Fruit fly (Drosophila melanogaster) whole organism, embryonic: ENCODE results near the gene spirit.

Experiments
- Aef1 ChIP-seq: fragments of 200-800 bp; sonication (Bioruptor generic); IDR thresholded peaks from 3 replicates; pipeline ENCODE4 v1.3.6; 2022; ENCODE audit warnings: missing biosample characterization, missing genetic modification characterization
- Bgb ChIP-seq: fragments of 200-800 bp; sonication (Bioruptor generic); IDR thresholded peaks from 2 replicates; pipeline ENCODE4 v1.3.6; 2022; ENCODE audit warnings: missing biosample characterization, missing genetic modification characterization; ENCODE audit not compliant: partially characterized antibody
- CG10274 ChIP-seq: fragments of 200-800 bp; sonication (Bioruptor generic); optimal IDR thresholded peaks from 3 replicates; lab custom pipeline; 2017; ENCODE audit warnings: missing biosample characterization, mild to moderate bottlenecking, missing genetic modification characterization
- CG12942 ChIP-seq: fragments of 200-800 bp; sonication (Bioruptor generic); optimal IDR thresholded peaks from 3 replicates; lab custom pipeline; 2016; ENCODE audit warnings: missing biosample characterization, missing genetic modification characterization
- CG14014 ChIP-seq: fragments of 200-800 bp; sonication (Bioruptor generic); IDR thresholded peaks from 2 replicates; pipeline ENCODE4 v1.3.6; 2022; ENCODE audit warnings: missing biosample characterization, missing genetic modification characterization
- CG17359 ChIP-seq: fragments of 200-800 bp; sonication (Bioruptor generic); optimal IDR thresholded peaks from 3 replicates; lab custom pipeline; 2018; ENCODE audit warnings: missing biosample characterization, mild to moderate bottlenecking, missing genetic modification characterization, moderate library complexity
- CG17802 ChIP-seq: fragments of 200-800 bp; sonication (Bioruptor generic); optimal IDR thresholded peaks from 2 replicates; lab custom pipeline; 2018; ENCODE audit warnings: missing biosample characterization, mild to moderate bottlenecking, missing genetic modification characterization, moderate library complexity
- CG18619 ChIP-seq: fragments of 200-800 bp; sonication (Bioruptor generic); optimal IDR thresholded peaks from 3 replicates; lab custom pipeline; 2017; ENCODE audit warnings: missing biosample characterization, mild to moderate bottlenecking, missing genetic modification characterization
- CG2678 ChIP-seq: fragments of 200-800 bp; sonication (Bioruptor generic); optimal IDR thresholded peaks from 3 replicates; lab custom pipeline; 2019; ENCODE audit warnings: missing biosample characterization, mild to moderate bottlenecking, missing genetic modification characterization, moderate library complexity
- CG2875 ChIP-seq: fragments of 200-800 bp; sonication (Bioruptor generic); optimal IDR thresholded peaks from 2 replicates; lab custom pipeline; 2017; ENCODE audit warnings: missing biosample characterization, mild to moderate bottlenecking, missing genetic modification characterization, missing genetic modification reagents
- CG31365 ChIP-seq: fragments of 200-800 bp; sonication (Bioruptor generic); optimal IDR thresholded peaks from 2 replicates; lab custom pipeline; 2018; ENCODE audit warnings: missing biosample characterization, mild to moderate bottlenecking, missing genetic modification characterization
- CG3163 ChIP-seq: fragments of 200-800 bp; sonication (Bioruptor generic); optimal IDR thresholded peaks from 3 replicates; lab custom pipeline; 2016; ENCODE audit warnings: missing biosample characterization, missing genetic modification characterization
- CG3281 ChIP-seq: fragments of 200-800 bp; sonication (Bioruptor generic); optimal IDR thresholded peaks from 3 replicates; lab custom pipeline; 2017; ENCODE audit warnings: missing biosample characterization, mild to moderate bottlenecking, missing genetic modification characterization
- CG4282 ChIP-seq: fragments of 200-800 bp; sonication (Bioruptor generic); optimal IDR thresholded peaks from 2 replicates; lab custom pipeline; 2016; ENCODE audit warnings: missing biosample characterization, missing genetic modification characterization
- CG4730 ChIP-seq: fragments of 200-800 bp; sonication (Bioruptor generic); IDR thresholded peaks from 2 replicates; pipeline ENCODE4 v1.3.6; 2022; ENCODE audit warnings: missing biosample characterization, missing genetic modification characterization
- CG4820 ChIP-seq: fragments of 200-800 bp; sonication (Bioruptor generic); optimal IDR thresholded peaks from 3 replicates; lab custom pipeline; 2016; ENCODE audit warnings: missing biosample characterization, missing genetic modification characterization
- CG6689 ChIP-seq: fragments of 200-800 bp; sonication (Bioruptor generic); IDR thresholded peaks from 2 replicates; pipeline ENCODE4 v1.3.6; 2022; ENCODE audit warnings: missing biosample characterization, missing genetic modification characterization
- CG7271 ChIP-seq: fragments of 200-800 bp; sonication (Bioruptor generic); optimal IDR thresholded peaks from 2 replicates; lab custom pipeline; 2018; ENCODE audit warnings: missing biosample characterization, mild to moderate bottlenecking, missing genetic modification characterization, moderate library complexity
- CG7357 ChIP-seq: fragments of 200-800 bp; sonication (Bioruptor generic); IDR thresholded peaks from 3 replicates; pipeline ENCODE4 v1.3.6; 2022; ENCODE audit warnings: missing biosample characterization, missing genetic modification characterization
- CG7745 ChIP-seq: fragments of 200-800 bp; sonication (Bioruptor generic); optimal IDR thresholded peaks from 2 replicates; lab custom pipeline; 2018; ENCODE audit warnings: missing biosample characterization, mild to moderate bottlenecking, missing genetic modification characterization, moderate library complexity
- CG8359 ChIP-seq: fragments of 200-800 bp; sonication (Bioruptor generic); optimal IDR thresholded peaks from 2 replicates; lab custom pipeline; 2017; ENCODE audit warnings: missing biosample characterization, mild to moderate bottlenecking, missing genetic modification characterization, borderline replicate concordance
- CG8924 ChIP-seq: fragments of 200-800 bp; optimal IDR thresholded peaks from 3 replicates; lab custom pipeline; 2019; ENCODE audit warnings: missing biosample characterization, mild to moderate bottlenecking, missing genetic modification characterization, moderate library complexity
- Dip2 ChIP-seq: fragments of 200-800 bp; sonication (Bioruptor generic); IDR thresholded peaks from 2 replicates; pipeline ENCODE4 v1.3.6; 2022; ENCODE audit warnings: missing biosample characterization, missing genetic modification characterization
- ERR ChIP-seq: fragments of 200-800 bp; sonication (Bioruptor generic); optimal IDR thresholded peaks from 2 replicates; lab custom pipeline; 2016; ENCODE audit warnings: missing biosample characterization, missing genetic modification characterization
- Gsc ChIP-seq: fragments of 200-800 bp; sonication (Bioruptor generic); IDR thresholded peaks from 2 replicates; pipeline ENCODE4 v1.3.6; 2022; ENCODE audit warnings: missing biosample characterization, missing genetic modification characterization
- H2.0 ChIP-seq: fragments of 200-800 bp; sonication (Bioruptor generic); IDR thresholded peaks from 2 replicates; pipeline ENCODE4 v1.3.6; 2022; ENCODE audit warnings: missing biosample characterization, missing genetic modification characterization
- Myb ChIP-seq: fragments of 200-800 bp; sonication (Bioruptor generic); optimal IDR thresholded peaks from 2 replicates; lab custom pipeline; 2016; ENCODE audit warnings: missing biosample characterization, missing genetic modification characterization
- NC2α ChIP-seq: fragments of 200-800 bp; sonication (Bioruptor generic); optimal IDR thresholded peaks from 2 replicates; lab custom pipeline; 2016; ENCODE audit warnings: missing biosample characterization, missing genetic modification characterization
- Six4 ChIP-seq: fragments of 200-800 bp; sonication (Bioruptor generic); optimal IDR thresholded peaks from 2 replicates; lab custom pipeline; 2016; ENCODE audit warnings: missing biosample characterization, missing genetic modification characterization
- ab ChIP-seq: fragments of 200-800 bp; sonication (Bioruptor generic); optimal IDR thresholded peaks from 2 replicates; lab custom pipeline; 2016; ENCODE audit warnings: missing biosample characterization, missing genetic modification characterization
- ash1 ChIP-seq: fragments of 200-800 bp; sonication (Bioruptor generic); optimal IDR thresholded peaks from 2 replicates; lab custom pipeline; 2018; ENCODE audit warnings: missing biosample characterization, mild to moderate bottlenecking, missing genetic modification characterization
- bcd ChIP-seq: fragments of 200-800 bp; sonication (Bioruptor generic); optimal IDR thresholded peaks from 2 replicates; lab custom pipeline; 2017; ENCODE audit warnings: missing biosample characterization, mild to moderate bottlenecking, missing genetic modification characterization
- bsh ChIP-seq, 2 experiments: fragments of 200-800 bp; sonication (Bioruptor generic); optimal IDR thresholded peaks; 2 replicates each; lab custom pipeline; 2017 to 2018; ENCODE audit warnings: mild to moderate bottlenecking in 2 of 2, missing biosample characterization in 2 of 2, missing genetic modification characterization in 2 of 2, moderate library complexity in 1 of 2
- dmrt11E ChIP-seq: fragments of 200-800 bp; sonication (Bioruptor generic); optimal IDR thresholded peaks from 3 replicates; lab custom pipeline; 2018; ENCODE audit warnings: missing biosample characterization, mild to moderate bottlenecking, missing genetic modification characterization, moderate library complexity
- fd3F ChIP-seq: fragments of 200-800 bp; sonication (Bioruptor generic); optimal IDR thresholded peaks from 2 replicates; lab custom pipeline; 2018; ENCODE audit warnings: missing biosample characterization, mild to moderate bottlenecking, missing genetic modification characterization, moderate library complexity
- fru ChIP-seq: fragments of >200 bp; optimal IDR thresholded peaks from 2 replicates; lab custom pipeline; 2017
- gsb ChIP-seq: fragments of 200-800 bp; sonication (Bioruptor generic); IDR thresholded peaks from 2 replicates; pipeline ENCODE4 v1.3.6; 2022; ENCODE audit warnings: missing biosample characterization, missing genetic modification characterization
- her ChIP-seq: fragments of 200-800 bp; sonication (Bioruptor generic); optimal IDR thresholded peaks from 2 replicates; lab custom pipeline; 2016; ENCODE audit warnings: missing biosample characterization, missing genetic modification characterization
- klu ChIP-seq: fragments of 200-800 bp; sonication (Bioruptor generic); IDR thresholded peaks from 2 replicates; pipeline ENCODE4 v1.3.6; 2022; ENCODE audit warnings: missing biosample characterization, missing genetic modification characterization
- onecut ChIP-seq: fragments of 200-800 bp; sonication (Bioruptor generic); IDR thresholded peaks from 2 replicates; pipeline ENCODE4 v1.3.6; 2022; ENCODE audit warnings: missing biosample characterization, missing genetic modification characterization
- phol ChIP-seq: fragments of 200-800 bp; sonication (Bioruptor generic); optimal IDR thresholded peaks from 3 replicates; lab custom pipeline; 2018; ENCODE audit warnings: missing biosample characterization, mild to moderate bottlenecking, missing genetic modification characterization, moderate library complexity
- pum ChIP-seq: fragments of 200-800 bp; sonication (Bioruptor generic); optimal IDR thresholded peaks from 2 replicates; lab custom pipeline; 2016; ENCODE audit warnings: missing biosample characterization, missing genetic modification characterization
- ranshi ChIP-seq: fragments of 200-800 bp; sonication (Bioruptor generic); IDR thresholded peaks from 2 replicates; pipeline ENCODE4 v1.3.6; 2022; ENCODE audit warnings: missing biosample characterization, missing genetic modification characterization
- run ChIP-seq: fragments of 200-800 bp; sonication (Bioruptor generic); optimal IDR thresholded peaks from 3 replicates; lab custom pipeline; 2018; ENCODE audit warnings: missing biosample characterization, mild to moderate bottlenecking, missing genetic modification characterization
- salm ChIP-seq: fragments of 200-800 bp; sonication (Bioruptor generic); optimal IDR thresholded peaks from 2 replicates; lab custom pipeline; 2018; ENCODE audit warnings: missing biosample characterization, mild to moderate bottlenecking, missing genetic modification characterization
- slbo ChIP-seq: fragments of 200-800 bp; sonication (Bioruptor generic); IDR thresholded peaks from 2 replicates; pipeline ENCODE4 v1.3.6; 2022; ENCODE audit warnings: missing biosample characterization, missing genetic modification characterization
- toy ChIP-seq: fragments of 200-800 bp; sonication (Bioruptor generic); IDR thresholded peaks from 2 replicates; pipeline ENCODE4 v1.3.6; 2022; ENCODE audit warnings: missing biosample characterization, missing genetic modification characterization
- ttk ChIP-seq: fragments of 200-800 bp; sonication (Bioruptor generic); IDR thresholded peaks from 2 replicates; pipeline ENCODE4 v2.1.2; 2022; ENCODE audit warnings: missing biosample characterization, missing genetic modification characterization
- unc-4 ChIP-seq: fragments of 200-800 bp; sonication (Bioruptor generic); IDR thresholded peaks from 2 replicates; pipeline ENCODE4 v1.3.6; 2022; ENCODE audit warnings: missing biosample characterization, missing genetic modification characterization; ENCODE audit not compliant: partially characterized antibody
- vnd ChIP-seq: fragments of 200-800 bp; sonication (Bioruptor generic); IDR thresholded peaks from 3 replicates; pipeline ENCODE4 v1.3.6; 2022; ENCODE audit warnings: missing biosample characterization, missing genetic modification characterization; ENCODE audit not compliant: partially characterized antibody
- yki ChIP-seq: fragments of >200 bp; optimal IDR thresholded peaks from 3 replicates; lab custom pipeline; 2018
- zf30C ChIP-seq: fragments of 200-800 bp; sonication (Bioruptor generic); optimal IDR thresholded peaks from 3 replicates; lab custom pipeline; 2018; ENCODE audit warnings: missing biosample characterization, mild to moderate bottlenecking, missing genetic modification characterization

spirit gene

dm6 chrX:8541985-8542384, 31.4 kb downstream of the spirit start (continued):
- peak; percentile 52 for TF ChIP-seq fd3F (GFP tag; lab: Kevin White, UChicago)
- peak; percentile 66 for TF ChIP-seq CG17359 (tag; lab: Kevin White, UChicago)
- no peak for TF ChIP-seq fru (lab: Kevin White, UChicago)
- no peak for TF ChIP-seq CG7745 (tag; lab: Kevin White, UChicago)
- TF ChIP-seq Dip2 (GFP tag; lab: Robert Waterston, UW) = no peak
- no peak for TF ChIP-seq toy (GFP tag; lab: Robert Waterston, UW)
- peak; percentile 30; the same call in 1 of the 3 replicates for TF ChIP-seq Aef1
- no peak for TF ChIP-seq unc-4 (GFP tag; lab: Robert Waterston, UW)
- TF ChIP-seq Bgb (GFP tag; lab: Robert Waterston, UW) = no peak
- TF ChIP-seq H2.0 (GFP tag; lab: Robert Waterston, UW) = no peak
- TF ChIP-seq ash1 (GFP tag; lab: Kevin White, UChicago) = no peak
- no peak for TF ChIP-seq CG7271 (tag; lab: Kevin White, UChicago)
- no peak for TF ChIP-seq NC2α
- no peak for TF ChIP-seq dmrt11E (tag; lab: Kevin White, UChicago)
- TF ChIP-seq CG4820 = no peak
- TF ChIP-seq bcd (GFP tag; lab: Kevin White, UChicago) = peak; percentile 63
- peak; percentile 16 for TF ChIP-seq CG31365 (tag; lab: Kevin White, UChicago)
- peak; percentile 51 for TF ChIP-seq CG8924 (tag; lab: Kevin White, UChicago)
- no peak for TF ChIP-seq CG17802 (tag; lab: Kevin White, UChicago)
- TF ChIP-seq CG3281 (GFP tag; lab: Kevin White, UChicago) = peak; percentile 71
- TF ChIP-seq bsh (GFP tag; optimal IDR thresholded peaks at IDR 0.05; lab: Kevin White, UChicago) = peak in 1 of 2 experiments; percentile 40
- TF ChIP-seq ranshi (GFP tag; lab: Robert Waterston, UW) = no peak
- TF ChIP-seq salm (tag; lab: Kevin White, UChicago) = no peak
- peak; percentile 40; the same call in 1 of the 2 replicates for TF ChIP-seq onecut
- TF ChIP-seq CG8359 = no peak
- TF ChIP-seq Myb (GFP tag; lab: Kevin White, UChicago) = no peak
- peak; percentile 41; the same call in 1 of the 2 replicates for TF ChIP-seq CG6689 (GFP tag; lab: Robert Waterston, UW)
- no peak for TF ChIP-seq CG12942
- no peak for TF ChIP-seq Six4 (GFP tag; lab: Kevin White, UChicago)
- no peak for TF ChIP-seq CG3163 (GFP tag; lab: Kevin White, UChicago)
- no peak for TF ChIP-seq Gsc (GFP tag; lab: Robert Waterston, UW)
- peak; percentile 46; the same call in 1 of the 2 replicates for TF ChIP-seq ttk
- TF ChIP-seq CG2678 (tag; lab: Kevin White, UChicago) = peak; percentile 84
- TF ChIP-seq run (tag; lab: Kevin White, UChicago) = peak; percentile 18
- no peak for TF ChIP-seq CG10274 (GFP tag; lab: Kevin White, UChicago)
- no peak for TF ChIP-seq zf30C (GFP tag; lab: Kevin White, UChicago)
- TF ChIP-seq yki (lab: Kevin White, UChicago) = no peak
- TF ChIP-seq slbo (GFP tag; lab: Robert Waterston, UW) = peak; percentile 66
- TF ChIP-seq gsb (GFP tag; lab: Robert Waterston, UW) = peak; percentile 42; the same call in 1 of the 2 replicates
- no peak for TF ChIP-seq klu (GFP tag; lab: Robert Waterston, UW)
- TF ChIP-seq CG4282 (GFP tag; lab: Kevin White, UChicago) = no peak
- no peak for TF ChIP-seq ab
- TF ChIP-seq CG14014 (GFP tag; lab: Robert Waterston, UW) = peak; percentile 70
- 0 out of 2 replicates have a peak, but pooled peaks have one; percentile 21 for TF ChIP-seq CG4730 (GFP tag; lab: Robert Waterston, UW)
- TF ChIP-seq vnd (GFP tag; lab: Robert Waterston, UW) = no peak
- no peak for TF ChIP-seq CG7357
- TF ChIP-seq her (GFP tag; lab: Kevin White, UChicago) = no peak
- no peak for TF ChIP-seq ERR (GFP tag; lab: Kevin White, UChicago)
- peak; percentile 10 for TF ChIP-seq pum (GFP tag; lab: Kevin White, UChicago)
- TF ChIP-seq CG18619 (GFP tag; lab: Kevin White, UChicago) = peak; percentile 58
- TF ChIP-seq phol = peak; percentile 45
- TF ChIP-seq CG2875 = no peak
